Worm (Caenorhabditis elegans): ENCODE results near the gene K02D10.2.
A peak's percentile ranks its signal among the peaks of the same experiment; 100 is the strongest.

DNA sequence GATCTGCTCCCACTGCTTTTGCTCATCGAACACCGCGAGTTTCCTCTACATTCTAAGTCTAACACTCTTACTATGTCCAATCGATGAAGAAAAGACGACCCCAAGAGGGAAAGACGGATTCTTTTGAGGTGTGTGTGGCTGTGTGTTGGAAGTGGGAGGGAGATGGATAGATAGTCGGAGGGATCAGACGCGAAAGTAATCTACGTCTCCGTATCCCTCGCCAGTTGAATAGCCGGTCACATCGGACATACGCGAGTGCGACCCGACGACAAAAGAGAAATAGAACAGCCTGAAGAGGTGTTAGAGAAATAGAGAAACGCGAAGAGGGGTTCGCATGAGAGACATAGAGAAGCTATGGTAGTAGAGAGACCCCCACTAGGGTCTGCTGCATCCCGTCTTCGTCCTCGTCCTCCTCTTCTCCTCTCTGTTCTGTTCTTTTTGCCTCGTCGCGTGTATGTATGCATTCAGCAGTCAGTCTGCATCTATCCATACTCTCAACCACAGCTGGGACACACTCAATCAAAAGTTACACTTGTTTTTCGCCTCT lies 24.6 kb upstream of the K02D10.2 start:
- TF ChIP-seq unc-86 (tag; optimal IDR thresholded peaks at IDR 0.05) (no peak), pqm-1 (tag; optimal IDR thresholded peaks at IDR 0.05) (no peak), elt-2 (tag; optimal IDR thresholded peaks at IDR 0.05) (peak; percentile 17), hlh-15 (tag; optimal IDR thresholded peaks at IDR 0.05) (no peak), ztf-16 (tag; optimal IDR thresholded peaks at IDR 0.05) (no peak), elt-4 (tag; optimal IDR thresholded peaks at IDR 0.05) (no peak), ceh-18 (tag; optimal IDR thresholded peaks at IDR 0.05) (peak; percentile 90), dmd-4 (tag; optimal IDR thresholded peaks at IDR 0.05; ENCODE audit: borderline replicate concordance) (peak; percentile 6), ahr-1 (tag; optimal IDR thresholded peaks at IDR 0.05) (no peak), syd-9 (tag; optimal IDR thresholded peaks at IDR 0.05) (peak; percentile 73), ama-1 (optimal IDR thresholded peaks at IDR 0.05) (no peak), pax-1 (tag; optimal IDR thresholded peaks at IDR 0.05) (no peak), sox-4 (tag; optimal IDR thresholded peaks at IDR 0.05) (no peak)
